Worm (Caenorhabditis elegans): ENCODE results near the gene dnj-13.

DNA sequence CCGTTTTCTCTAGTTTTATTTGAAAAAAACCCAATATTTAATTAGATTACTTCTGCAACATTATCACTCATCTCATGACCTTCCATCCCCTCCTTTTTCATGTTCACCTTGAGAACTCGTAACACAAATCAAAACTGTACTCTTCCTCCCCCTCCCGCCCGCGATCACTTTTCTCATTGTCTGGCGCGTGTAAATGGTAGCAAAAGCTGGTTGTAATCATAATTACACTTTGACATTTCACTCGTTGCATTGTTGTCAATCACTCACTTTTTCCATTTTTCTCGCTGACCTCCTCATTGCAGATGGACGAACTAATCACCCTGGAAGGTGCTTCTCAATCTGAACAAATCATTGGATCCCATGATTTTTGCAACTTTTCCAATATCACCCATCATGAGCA lies 35.1 kb upstream of the dnj-13 start, which contains the start of gene npr-41:
- TF ChIP-seq egl-27 (tag; optimal IDR thresholded peaks at IDR 0.05) = no peak
- no peak for TF ChIP-seq hlh-4 (tag; optimal IDR thresholded peaks at IDR 0.05)
- no peak for TF ChIP-seq zag-1 (tag; optimal IDR thresholded peaks at IDR 0.05)
- no peak for TF ChIP-seq mdl-1 (tag; optimal IDR thresholded peaks at IDR 0.05)
- TF ChIP-seq unc-62 (GFP tag; optimal IDR thresholded peaks at IDR 0.05) = no peak
- TF ChIP-seq alr-1 (tag; optimal IDR thresholded peaks at IDR 0.05; ENCODE audit: borderline replicate concordance) = no peak
- TF ChIP-seq skn-1 (tag; optimal IDR thresholded peaks at IDR 0.05) = no peak
- TF ChIP-seq nhr-76 (tag; optimal IDR thresholded peaks at IDR 0.05) = no peak
- no peak for TF ChIP-seq nhr-77 (tag; optimal IDR thresholded peaks at IDR 0.05)
- no peak for TF ChIP-seq ztf-11 (tag; optimal IDR thresholded peaks at IDR 0.05)
- TF ChIP-seq nhr-12 (tag; optimal IDR thresholded peaks at IDR 0.05) = no peak

Measured in whole organism, L1 larva.